Worm (Caenorhabditis elegans): ENCODE results near the gene rbc-2.

rbc-2 gene

ce11 chrIII:2535122-2535521, 6.6 kb upstream of the rbc-2 start:
- TF ChIP-seq unc-62 (GFP tag; optimal IDR thresholded peaks at IDR 0.05): no peak

ce11 chrIII:2532716-2533115, 4.2 kb upstream of the rbc-2 start:
- no peak for TF ChIP-seq unc-62 (GFP tag; optimal IDR thresholded peaks at IDR 0.05)

- TF ChIP-seq unc-62 (GFP tag; optimal IDR thresholded peaks at IDR 0.05): no peak
Observed at ce11 chrIII:2530313-2530712, 1.8 kb upstream of the rbc-2 start, which contains the start of gene cone-1. Gene cone-1, plus strand, starts transcription at chrIII:2530613.

- no peak for TF ChIP-seq unc-62 (GFP tag; optimal IDR thresholded peaks at IDR 0.05)
Observed at ce11 chrIII:2515461-2515860, 13.0 kb downstream of the rbc-2 start.

- no peak for TF ChIP-seq unc-62 (GFP tag; optimal IDR thresholded peaks at IDR 0.05)
Observed at ce11 chrIII:2508518-2508917, 20.0 kb downstream of the rbc-2 start, which contains the start of gene Y54F10AM.6. Gene Y54F10AM.6, plus strand, starts transcription at chrIII:2508818.

- no peak for TF ChIP-seq unc-62 (GFP tag; optimal IDR thresholded peaks at IDR 0.05)
Observed at ce11 chrIII:2507938-2508337, 20.6 kb downstream of the rbc-2 start, which contains the start of gene Y54F10AM.8. Gene Y54F10AM.8, minus strand, starts transcription at chrIII:2507972.

- no peak for TF ChIP-seq unc-62 (GFP tag; optimal IDR thresholded peaks at IDR 0.05)
Observed at ce11 chrIII:2506463-2506862, 22.0 kb downstream of the rbc-2 start.

- no peak for TF ChIP-seq unc-62 (GFP tag; optimal IDR thresholded peaks at IDR 0.05)
Observed at ce11 chrIII:2487046-2487760, 41.3 kb downstream of the rbc-2 start, which contains the start of gene Y54F10AL.1. Gene Y54F10AL.1, plus strand, starts transcription at chrIII:2487710.

- no peak for TF ChIP-seq unc-62 (GFP tag; optimal IDR thresholded peaks at IDR 0.05)
Observed at ce11 chrIII:2482754-2483153, 45.7 kb downstream of the rbc-2 start.

- TF ChIP-seq unc-62 (GFP tag; optimal IDR thresholded peaks at IDR 0.05): no peak
Observed at ce11 chrIII:2482171-2482570, 46.3 kb downstream of the rbc-2 start.

ce11 chrIII:2478605-2479004, 49.9 kb downstream of the rbc-2 start:
- no peak for TF ChIP-seq unc-62 (GFP tag; optimal IDR thresholded peaks at IDR 0.05)

- no peak for TF ChIP-seq unc-62 (GFP tag; optimal IDR thresholded peaks at IDR 0.05)
Observed at ce11 chrIII:2477303-2477702, 51.2 kb downstream of the rbc-2 start.

- no peak for TF ChIP-seq unc-62 (GFP tag; optimal IDR thresholded peaks at IDR 0.05)
Observed at ce11 chrIII:2474781-2475180, 53.7 kb downstream of the rbc-2 start.

- no peak for TF ChIP-seq unc-62 (GFP tag; optimal IDR thresholded peaks at IDR 0.05)
Observed at ce11 chrIII:2473554-2473953, 54.9 kb downstream of the rbc-2 start, which contains the start of gene smg-6. Gene smg-6, plus strand, starts transcription at chrIII:2473854.

- TF ChIP-seq unc-62 (GFP tag; optimal IDR thresholded peaks at IDR 0.05): no peak
Observed at ce11 chrIII:2471855-2472254, 56.6 kb downstream of the rbc-2 start.

ce11 chrIII:2468202-2468601, 60.3 kb downstream of the rbc-2 start, which contains the start of the genes E02H9.9 and E02H9.1:
Gene E02H9.9, minus strand, starts transcription at chrIII:2468302.
Gene E02H9.1, plus strand, starts transcription at chrIII:2468486.
- no peak for TF ChIP-seq unc-62 (GFP tag; optimal IDR thresholded peaks at IDR 0.05)
